Worm (Caenorhabditis elegans): ENCODE data around the gene tsp-5.

ce11 chrIV:13559020-13559419 is 32.5 kb downstream of the tsp-5 start:
- no peak for TF ChIP-seq sptf-1 (tag; optimal IDR thresholded peaks at IDR 0.05)
- TF ChIP-seq M03D4.4 (tag; optimal IDR thresholded peaks at IDR 0.05), result no peak
- TF ChIP-seq sem-2 (GFP tag; optimal IDR thresholded peaks at IDR 0.05), result no peak
- TF ChIP-seq elt-1 (tag; optimal IDR thresholded peaks at IDR 0.05; ENCODE audit: borderline replicate concordance, insufficient read depth), result no peak
- no peak for TF ChIP-seq unc-39 (tag; optimal IDR thresholded peaks at IDR 0.05)
- no peak for TF ChIP-seq bed-3 (GFP tag; optimal IDR thresholded peaks at IDR 0.05)
- no peak for TF ChIP-seq elt-3 (tag; optimal IDR thresholded peaks at IDR 0.05)
- TF ChIP-seq snpc-4 (tag; optimal IDR thresholded peaks at IDR 0.05), result no peak
- TF ChIP-seq unc-62 (GFP tag; optimal IDR thresholded peaks at IDR 0.05), result no peak

Data from whole organism, mixed stage, embryonic.